Worm (Caenorhabditis elegans) whole organism, L3 larva: ENCODE data around the gene C17C3.15.

Experiments used
- ceh-82 ChIP-seq: fragments of 150-350 bp; optimal IDR thresholded peaks from 2 replicates; lab custom pipeline; 2014; ENCODE audit warnings: missing biosample characterization, missing genetic modification characterization
- nhr-12 ChIP-seq: fragments of 150-350 bp; optimal IDR thresholded peaks from 2 replicates; lab custom pipeline; 2014; ENCODE audit warnings: missing biosample characterization, missing genetic modification characterization
- nhr-237 ChIP-seq: fragments of 150-350 bp; optimal IDR thresholded peaks from 2 replicates; lab custom pipeline; 2014; ENCODE audit warnings: missing biosample characterization, missing genetic modification characterization
- nhr-76 ChIP-seq: fragments of 150-350 bp; sonication (generic microtip); optimal IDR thresholded peaks from 5 replicates; lab custom pipeline; 2014; ENCODE audit warnings: missing biosample characterization, missing genetic modification characterization
- pha-4 ChIP-seq: fragments of 150-350 bp; optimal IDR thresholded peaks from 2 replicates; lab custom pipeline; 2014; ENCODE audit warnings: missing biosample characterization, missing genetic modification reagents, missing genetic modification characterization

DNA sequence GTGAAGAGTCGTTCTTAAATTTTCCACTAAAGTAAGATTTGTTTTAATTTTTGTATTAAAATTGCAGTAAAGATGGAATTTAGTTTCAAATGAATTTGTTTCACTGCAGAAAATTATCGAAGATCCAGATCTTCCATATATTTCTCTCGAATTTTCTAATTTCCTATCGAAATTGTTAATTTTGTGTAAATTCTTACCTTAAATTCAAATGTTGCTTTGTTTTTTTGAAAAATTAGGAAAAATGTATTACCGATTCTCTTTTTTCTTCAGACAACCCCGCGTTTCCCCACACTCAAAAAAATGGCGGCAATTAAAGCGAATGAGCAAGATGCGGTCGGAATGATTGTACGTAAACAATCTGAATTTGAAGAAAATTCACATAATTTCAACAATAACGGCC is 20.7 kb upstream of the C17C3.15 start, which contains the start of gene C17C3.6:
- no peak for TF ChIP-seq nhr-12
- TF ChIP-seq ceh-82 (tag; lab: Kevin White, UChicago): no peak
- TF ChIP-seq nhr-237 (tag; lab: Kevin White, UChicago): no peak
- no peak for TF ChIP-seq pha-4 (tag; lab: Kevin White, UChicago)
- TF ChIP-seq nhr-76 (tag; lab: Kevin White, UChicago): no peak
